Fruit fly (Drosophila melanogaster) whole organism: ENCODE results near the gene CG31098.

Experiments
- CG8478 ChIP-seq: fragments of >200 bp; optimal IDR thresholded peaks from 2 replicates; lab custom pipeline; 2018; ENCODE audit warnings: inconsistent platforms
- Dll ChIP-seq: fragments of >200 bp; optimal IDR thresholded peaks from 2 replicates; lab custom pipeline; 2017
- EcR ChIP-seq, 2 experiments: fragments of >200 bp; optimal IDR thresholded peaks; 2 replicates each; lab custom pipeline; 2017; ENCODE audit warnings: missing biosample characterization in 2 of 2, missing genetic modification characterization in 2 of 2, missing genetic modification reagents in 2 of 2
- pan ChIP-seq: fragments of >200 bp; optimal IDR thresholded peaks from 2 replicates; lab custom pipeline; 2017
- psq ChIP-seq: fragments of >200 bp; optimal IDR thresholded peaks from 2 replicates; lab custom pipeline; 2017
- usp ChIP-seq: fragments of >200 bp; optimal IDR thresholded peaks from 2 replicates; lab custom pipeline; 2017; ENCODE audit warnings: missing biosample characterization, missing genetic modification characterization, mixed read lengths

The CG31098 gene

dm6 chr3R:25312583-25312982 lies 19.8 kb upstream of the CG31098 start:
- TF ChIP-seq psq (lab: Kevin White, UChicago) (no peak), CG8478 (lab: Kevin White, UChicago) (no peak), pan (lab: Kevin White, UChicago) (no peak), EcR (GFP tag; optimal IDR thresholded peaks at IDR 0.05; lab: Kevin White, UChicago) (no peak), usp (GFP tag; lab: Kevin White, UChicago) (no peak), Dll (no peak)

- TF ChIP-seq Dll (no peak), EcR (GFP tag; optimal IDR thresholded peaks at IDR 0.05; lab: Kevin White, UChicago) (no peak), pan (lab: Kevin White, UChicago) (no peak)
Measured at dm6 chr3R:25310843-25311242, 18.1 kb upstream of the CG31098 start, which contains the start of gene CG31099. Gene CG31099, minus strand, starts transcription at chr3R:25310943.

- TF ChIP-seq CG8478 (lab: Kevin White, UChicago) (no peak), Dll (no peak), EcR (GFP tag; optimal IDR thresholded peaks at IDR 0.05; lab: Kevin White, UChicago) (no peak), pan (lab: Kevin White, UChicago) (no peak), psq (lab: Kevin White, UChicago) (no peak), usp (GFP tag; lab: Kevin White, UChicago) (no peak)
Measured at dm6 chr3R:25309175-25309574, 16.4 kb upstream of the CG31098 start.

dm6 chr3R:25308228-25308627 lies 15.5 kb upstream of the CG31098 start, which contains the start of gene CG10550:
Gene CG10550, minus strand, starts transcription at chr3R:25308391.
- TF ChIP-seq pan (lab: Kevin White, UChicago) (no peak), CG8478 (lab: Kevin White, UChicago) (no peak), Dll (no peak), EcR (GFP tag; optimal IDR thresholded peaks at IDR 0.05; lab: Kevin White, UChicago) (no peak), psq (lab: Kevin White, UChicago) (no peak), usp (GFP tag; lab: Kevin White, UChicago) (no peak)

- TF ChIP-seq EcR (GFP tag; optimal IDR thresholded peaks at IDR 0.05; lab: Kevin White, UChicago) = no peak
- no peak for TF ChIP-seq usp (GFP tag; lab: Kevin White, UChicago)
- no peak for TF ChIP-seq pan (lab: Kevin White, UChicago)
- no peak for TF ChIP-seq Dll
- no peak for TF ChIP-seq psq (lab: Kevin White, UChicago)
- no peak for TF ChIP-seq CG8478 (lab: Kevin White, UChicago)
Measured at dm6 chr3R:25305822-25306544, 13.2 kb upstream of the CG31098 start.

- no peak for TF ChIP-seq usp (GFP tag; lab: Kevin White, UChicago)
- no peak for TF ChIP-seq psq (lab: Kevin White, UChicago)
- no peak for TF ChIP-seq CG8478 (lab: Kevin White, UChicago)
- no peak for TF ChIP-seq Dll
- no peak for TF ChIP-seq EcR (GFP tag; optimal IDR thresholded peaks at IDR 0.05; lab: Kevin White, UChicago)
Measured at dm6 chr3R:25303857-25304440, 11.2 kb upstream of the CG31098 start, which contains the start of gene CG31436. Gene CG31436, plus strand, starts transcription at chr3R:25304137.

dm6 chr3R:25302239-25302638 lies 9.5 kb upstream of the CG31098 start, which contains the start of gene CG31370:
Gene CG31370, plus strand, starts transcription at chr3R:25302464.
- TF ChIP-seq pan (lab: Kevin White, UChicago) = no peak
- no peak for TF ChIP-seq Dll
- no peak for TF ChIP-seq psq (lab: Kevin White, UChicago)
- TF ChIP-seq CG8478 (lab: Kevin White, UChicago) = no peak
- no peak for TF ChIP-seq EcR (GFP tag; optimal IDR thresholded peaks at IDR 0.05; lab: Kevin White, UChicago)
- TF ChIP-seq usp (GFP tag; lab: Kevin White, UChicago) = no peak

- TF ChIP-seq pan (lab: Kevin White, UChicago) = no peak
- no peak for TF ChIP-seq EcR (GFP tag; optimal IDR thresholded peaks at IDR 0.05; lab: Kevin White, UChicago)
- TF ChIP-seq psq (lab: Kevin White, UChicago) = no peak
- no peak for TF ChIP-seq CG8478 (lab: Kevin White, UChicago)
- no peak for TF ChIP-seq Dll
- TF ChIP-seq usp (GFP tag; lab: Kevin White, UChicago) = no peak
Measured at dm6 chr3R:25300575-25300974, 7.8 kb upstream of the CG31098 start, which contains the start of gene CG13659. Gene CG13659, plus strand, starts transcription at chr3R:25300891.

- TF ChIP-seq EcR (GFP tag; optimal IDR thresholded peaks at IDR 0.05; lab: Kevin White, UChicago) (no peak), Dll (no peak), pan (lab: Kevin White, UChicago) (no peak), usp (GFP tag; lab: Kevin White, UChicago) (no peak), psq (lab: Kevin White, UChicago) (no peak), CG8478 (lab: Kevin White, UChicago) (no peak)
Measured at dm6 chr3R:25299507-25299964, 6.8 kb upstream of the CG31098 start, which contains the start of gene CG31288. Gene CG31288, minus strand, starts transcription at chr3R:25299557.

dm6 chr3R:25297678-25298077 lies 4.9 kb upstream of the CG31098 start, which contains the start of gene CG31097:
Gene CG31097, minus strand, starts transcription at chr3R:25297778.
- TF ChIP-seq psq (lab: Kevin White, UChicago) = no peak

dm6 chr3R:25295320-25296020 lies 2.7 kb upstream of the CG31098 start, which contains the start of gene CG31102:
Gene CG31102, minus strand, starts transcription at chr3R:25295594.
- no peak for TF ChIP-seq EcR (GFP tag; optimal IDR thresholded peaks at IDR 0.05; lab: Kevin White, UChicago)
- TF ChIP-seq Dll = no peak
- TF ChIP-seq psq (lab: Kevin White, UChicago) = no peak
- TF ChIP-seq pan (lab: Kevin White, UChicago) = no peak
- TF ChIP-seq CG8478 (lab: Kevin White, UChicago) = no peak
- no peak for TF ChIP-seq usp (GFP tag; lab: Kevin White, UChicago)
